Fruit fly (Drosophila melanogaster) whole organism, embryonic: ENCODE results near the gene CG8051.

Source experiments
- CG10274 ChIP-seq: fragments of 200-800 bp; sonication (Bioruptor generic); optimal IDR thresholded peaks from 3 replicates; lab custom pipeline; 2017; ENCODE audit warnings: missing biosample characterization, mild to moderate bottlenecking, missing genetic modification characterization
- CG10979 ChIP-seq: fragments of 200-800 bp; sonication (Bioruptor generic); optimal IDR thresholded peaks from 2 replicates; lab custom pipeline; 2018; ENCODE audit warnings: missing biosample characterization, mild to moderate bottlenecking, missing genetic modification characterization, moderate library complexity
- CG11093 ChIP-seq: fragments of 200-800 bp; sonication (Bioruptor generic); IDR thresholded peaks from 3 replicates; pipeline ENCODE4 v1.3.6; 2022; ENCODE audit warnings: missing biosample characterization, missing genetic modification characterization
- CG11504 ChIP-seq: fragments of 200-800 bp; sonication (Bioruptor generic); optimal IDR thresholded peaks from 3 replicates; lab custom pipeline; 2019; ENCODE audit warnings: missing biosample characterization, mild to moderate bottlenecking, missing genetic modification characterization, moderate library complexity
- CG12071 ChIP-seq: fragments of 200-800 bp; sonication (Bioruptor generic); optimal IDR thresholded peaks from 3 replicates; lab custom pipeline; 2018; ENCODE audit warnings: missing biosample characterization, mild to moderate bottlenecking, missing genetic modification characterization
- CG13296 ChIP-seq: fragments of 200-800 bp; sonication (Bioruptor generic); optimal IDR thresholded peaks from 3 replicates; lab custom pipeline; 2018; ENCODE audit warnings: missing biosample characterization, mild to moderate bottlenecking, missing genetic modification characterization
- CG13624 ChIP-seq: fragments of 200-800 bp; sonication (Bioruptor generic); optimal IDR thresholded peaks from 2 replicates; lab custom pipeline; 2016; ENCODE audit warnings: missing biosample characterization, missing genetic modification characterization
- CG14441 ChIP-seq: fragments of 200-800 bp; sonication (Bioruptor generic); IDR thresholded peaks from 2 replicates; pipeline ENCODE4 v1.3.6; 2022; ENCODE audit warnings: missing biosample characterization, missing genetic modification characterization
- CG15269 ChIP-seq: fragments of 200-800 bp; sonication (Bioruptor generic); optimal IDR thresholded peaks from 2 replicates; lab custom pipeline; 2018; ENCODE audit warnings: missing biosample characterization, mild to moderate bottlenecking, missing genetic modification characterization, moderate library complexity
- CG1603 ChIP-seq: fragments of 200-800 bp; sonication (Bioruptor generic); optimal IDR thresholded peaks from 2 replicates; lab custom pipeline; 2019; ENCODE audit warnings: missing biosample characterization, mild to moderate bottlenecking, missing genetic modification characterization, moderate library complexity
- CG17568 ChIP-seq: fragments of 200-800 bp; sonication (Bioruptor generic); optimal IDR thresholded peaks from 2 replicates; lab custom pipeline; 2018; ENCODE audit warnings: missing biosample characterization, mild to moderate bottlenecking, missing genetic modification characterization, moderate library complexity
- CG18262 ChIP-seq: fragments of 200-800 bp; optimal IDR thresholded peaks from 3 replicates; lab custom pipeline; 2019; ENCODE audit warnings: missing biosample characterization, mild to moderate bottlenecking, missing genetic modification characterization, moderate library complexity
- CG18619 ChIP-seq: fragments of 200-800 bp; sonication (Bioruptor generic); optimal IDR thresholded peaks from 3 replicates; lab custom pipeline; 2017; ENCODE audit warnings: missing biosample characterization, mild to moderate bottlenecking, missing genetic modification characterization
- CG3847 ChIP-seq: fragments of 200-800 bp; sonication (Bioruptor generic); IDR thresholded peaks from 2 replicates; pipeline ENCODE4 v1.3.6; 2022; ENCODE audit warnings: missing biosample characterization, missing genetic modification characterization
- CG4360 ChIP-seq: fragments of 200-800 bp; sonication (Bioruptor generic); IDR thresholded peaks from 2 replicates; pipeline ENCODE4 v1.3.6; 2022; ENCODE audit warnings: missing biosample characterization, missing genetic modification characterization
- CG4820 ChIP-seq: fragments of 200-800 bp; sonication (Bioruptor generic); optimal IDR thresholded peaks from 3 replicates; lab custom pipeline; 2016; ENCODE audit warnings: missing biosample characterization, missing genetic modification characterization
- CG7987 ChIP-seq: fragments of 200-800 bp; sonication (Bioruptor generic); optimal IDR thresholded peaks from 2 replicates; lab custom pipeline; 2018; ENCODE audit warnings: missing biosample characterization, mild to moderate bottlenecking, missing genetic modification characterization, moderate library complexity
- CG9215 ChIP-seq: fragments of 200-800 bp; sonication (Bioruptor generic); IDR thresholded peaks from 2 replicates; pipeline ENCODE4 v1.3.6; 2022; ENCODE audit warnings: missing biosample characterization, missing genetic modification characterization
- CG9817 ChIP-seq: fragments of 200-800 bp; sonication (Bioruptor generic); optimal IDR thresholded peaks from 2 replicates; lab custom pipeline; 2018; ENCODE audit warnings: missing biosample characterization, mild to moderate bottlenecking, missing genetic modification characterization, moderate library complexity
- D19B ChIP-seq: fragments of 200-800 bp; sonication (Bioruptor generic); optimal IDR thresholded peaks from 2 replicates; lab custom pipeline; 2017; ENCODE audit warnings: missing biosample characterization, mild to moderate bottlenecking, missing genetic modification characterization
- Dip3 ChIP-seq: fragments of 200-800 bp; sonication (Bioruptor generic); optimal IDR thresholded peaks from 3 replicates; lab custom pipeline; 2016; ENCODE audit warnings: missing biosample characterization, missing genetic modification characterization
- Doc3 ChIP-seq: fragments of 200-800 bp; sonication (Bioruptor generic); IDR thresholded peaks from 3 replicates; pipeline ENCODE4 v1.3.6; 2022; ENCODE audit warnings: missing biosample characterization, missing genetic modification characterization; ENCODE audit not compliant: partially characterized antibody
- Drgx ChIP-seq: fragments of 200-800 bp; sonication (Bioruptor generic); IDR thresholded peaks from 2 replicates; pipeline ENCODE4 v1.3.6; 2022; ENCODE audit warnings: missing biosample characterization, missing genetic modification characterization
- ERR ChIP-seq: fragments of 200-800 bp; sonication (Bioruptor generic); optimal IDR thresholded peaks from 2 replicates; lab custom pipeline; 2016; ENCODE audit warnings: missing biosample characterization, missing genetic modification characterization
- H15 ChIP-seq: fragments of 200-800 bp; sonication (Bioruptor generic); IDR thresholded peaks from 3 replicates; pipeline ENCODE4 v1.3.6; 2022; ENCODE audit warnings: missing biosample characterization, missing genetic modification characterization
- Hey ChIP-seq: fragments of 200-800 bp; sonication (Bioruptor generic); optimal IDR thresholded peaks from 3 replicates; lab custom pipeline; 2018; ENCODE audit warnings: missing biosample characterization, mild to moderate bottlenecking, missing genetic modification characterization
- Hr39 ChIP-seq: fragments of >200 bp; optimal IDR thresholded peaks from 2 replicates; lab custom pipeline; 2017
- MTF-1 ChIP-seq: fragments of 200-800 bp; sonication (Bioruptor generic); optimal IDR thresholded peaks from 2 replicates; lab custom pipeline; 2018; ENCODE audit warnings: missing biosample characterization, mild to moderate bottlenecking, missing genetic modification characterization, borderline replicate concordance
- Mad ChIP-seq: fragments of 200-800 bp; sonication (Bioruptor generic); optimal IDR thresholded peaks from 2 replicates; lab custom pipeline; 2016; ENCODE audit warnings: missing biosample characterization, missing genetic modification characterization
- Neu2 ChIP-seq: fragments of 200-800 bp; sonication (Bioruptor generic); optimal IDR thresholded peaks from 3 replicates; lab custom pipeline; 2016; ENCODE audit warnings: missing biosample characterization, missing genetic modification characterization, borderline replicate concordance
- Scr ChIP-seq: fragments of 200-800 bp; sonication (Bioruptor generic); IDR thresholded peaks from 2 replicates; pipeline ENCODE4 v1.3.6; 2022; ENCODE audit warnings: missing biosample characterization, missing genetic modification characterization; ENCODE audit not compliant: partially characterized antibody
- Sry-β ChIP-seq: fragments of 200-800 bp; sonication (Bioruptor generic); optimal IDR thresholded peaks from 2 replicates; lab custom pipeline; 2018; ENCODE audit warnings: missing biosample characterization, mild to moderate bottlenecking, missing genetic modification characterization, moderate library complexity
- abd-A ChIP-seq: fragments of 200-800 bp; sonication (Bioruptor generic); optimal IDR thresholded peaks from 3 replicates; lab custom pipeline; 2019; ENCODE audit warnings: missing biosample characterization, mild to moderate bottlenecking, missing genetic modification characterization, moderate library complexity
- bab2 ChIP-seq: fragments of 200-800 bp; sonication (Bioruptor generic); optimal IDR thresholded peaks from 2 replicates; lab custom pipeline; 2016; ENCODE audit warnings: missing biosample characterization, missing genetic modification characterization
- dan ChIP-seq: fragments of 200-800 bp; sonication (Bioruptor generic); IDR thresholded peaks from 2 replicates; pipeline ENCODE4 v1.3.6; 2022; ENCODE audit warnings: missing biosample characterization, missing genetic modification characterization
- emc ChIP-seq: fragments of 200-800 bp; sonication (Bioruptor generic); optimal IDR thresholded peaks from 2 replicates; lab custom pipeline; 2016; ENCODE audit warnings: missing biosample characterization, missing genetic modification characterization
- gem ChIP-seq: fragments of 200-800 bp; sonication (Bioruptor generic); optimal IDR thresholded peaks from 2 replicates; lab custom pipeline; 2019; ENCODE audit warnings: missing biosample characterization, mild to moderate bottlenecking, missing genetic modification characterization, moderate library complexity
- gfzf ChIP-seq: fragments of 200-800 bp; sonication (Bioruptor generic); optimal IDR thresholded peaks from 2 replicates; lab custom pipeline; 2016; ENCODE audit warnings: missing biosample characterization, mild to moderate bottlenecking, missing genetic modification characterization, moderate library complexity
- her ChIP-seq: fragments of 200-800 bp; sonication (Bioruptor generic); optimal IDR thresholded peaks from 2 replicates; lab custom pipeline; 2016; ENCODE audit warnings: missing biosample characterization, missing genetic modification characterization
- kay ChIP-seq: fragments of 200-800 bp; sonication (Bioruptor generic); optimal IDR thresholded peaks from 2 replicates; lab custom pipeline; 2016; ENCODE audit warnings: missing biosample characterization, missing genetic modification characterization
- kni ChIP-seq: fragments of 200-800 bp; sonication (Bioruptor generic); optimal IDR thresholded peaks from 3 replicates; lab custom pipeline; 2017; ENCODE audit warnings: mild to moderate bottlenecking, missing biosample characterization, missing genetic modification reagents, missing genetic modification characterization
- lbe ChIP-seq: fragments of 200-800 bp; sonication (Bioruptor generic); optimal IDR thresholded peaks from 2 replicates; lab custom pipeline; 2016; ENCODE audit warnings: missing biosample characterization, mild to moderate bottlenecking, missing genetic modification characterization
- lilli ChIP-seq: fragments of 200-800 bp; sonication (Bioruptor generic); optimal IDR thresholded peaks from 3 replicates; lab custom pipeline; 2016; ENCODE audit warnings: missing biosample characterization, missing genetic modification characterization
- nerfin-2 ChIP-seq: fragments of 200-800 bp; sonication (Bioruptor generic); IDR thresholded peaks from 2 replicates; pipeline ENCODE4 v1.3.6; 2022; ENCODE audit warnings: missing biosample characterization, missing genetic modification characterization; ENCODE audit not compliant: partially characterized antibody
- nom ChIP-seq: fragments of 200-800 bp; sonication (Bioruptor generic); optimal IDR thresholded peaks from 2 replicates; lab custom pipeline; 2017; ENCODE audit warnings: missing biosample characterization, missing genetic modification characterization, mild to moderate bottlenecking, moderate library complexity, missing genetic modification reagents
- pan ChIP-seq, 4 experiments: fragments of >200 bp in 3 of 4; fragments of 200-800 bp in 1 of 4; sonication (Bioruptor generic) in 1 of 4; optimal IDR thresholded peaks in 3 of 4; IDR thresholded peaks in 1 of 4; 2 replicates each; pipeline versions ENCODE4 v1.3.6 to Lab custom; 2017 to 2022; ENCODE audit warnings: missing biosample characterization in 2 of 4, missing genetic modification characterization in 2 of 4, mixed read lengths in 1 of 4
- phol ChIP-seq: fragments of 200-800 bp; sonication (Bioruptor generic); optimal IDR thresholded peaks from 3 replicates; lab custom pipeline; 2018; ENCODE audit warnings: missing biosample characterization, mild to moderate bottlenecking, missing genetic modification characterization, moderate library complexity
- salm ChIP-seq: fragments of 200-800 bp; sonication (Bioruptor generic); optimal IDR thresholded peaks from 2 replicates; lab custom pipeline; 2018; ENCODE audit warnings: missing biosample characterization, mild to moderate bottlenecking, missing genetic modification characterization
- ssp ChIP-seq: fragments of 200-800 bp; sonication (Bioruptor generic); IDR thresholded peaks from 2 replicates; pipeline ENCODE4 v1.3.6; 2022; ENCODE audit warnings: missing biosample characterization, missing genetic modification characterization
- twi ChIP-seq: fragments of 200-800 bp; optimal IDR thresholded peaks from 2 replicates; lab custom pipeline; 2019; ENCODE audit warnings: missing biosample characterization, mild to moderate bottlenecking, missing genetic modification characterization, moderate library complexity

Gene CG8051

dm6 chrX:19348835-19349466 is 41.2 kb upstream of the CG8051 start (continued):
- TF ChIP-seq CG14441 (GFP tag; lab: Robert Waterston, UW) (no peak; the same call in 1 of the 2 replicates), D19B (no peak), CG9817 (tag; lab: Kevin White, UChicago) (no peak), nom (GFP tag; lab: Kevin White, UChicago) (no peak), CG17568 (GFP tag; lab: Kevin White, UChicago) (no peak), bab2 (GFP tag; lab: Kevin White, UChicago) (no peak), dan (GFP tag; lab: Robert Waterston, UW) (no peak), CG7987 (no peak), CG12071 (GFP tag; lab: Kevin White, UChicago) (no peak), CG13624 (no peak), Dip3 (GFP tag; lab: Kevin White, UChicago) (no peak), ssp (GFP tag; lab: Robert Waterston, UW) (no peak), pan (optimal IDR thresholded peaks at IDR 0.05; lab: Kevin White, UChicago) (no peak), pan (GFP tag; optimal IDR thresholded peaks at IDR 0.05 in 1 of 2, IDR thresholded peaks at IDR 0.05 in 1 of 2) (no peak), CG10274 (GFP tag; lab: Kevin White, UChicago) (no peak), CG3847 (GFP tag; lab: Robert Waterston, UW) (no peak), Hey (tag; lab: Kevin White, UChicago) (no peak), Hr39 (lab: Kevin White, UChicago) (no peak), lilli (no peak), abd-A (tag; lab: Kevin White, UChicago) (no peak), kni (GFP tag; lab: Kevin White, UChicago) (no peak), CG11504 (no peak), lbe (peak; percentile 31), salm (tag; lab: Kevin White, UChicago) (no peak), CG9215 (GFP tag; lab: Robert Waterston, UW) (no peak), phol (no peak), gfzf (no peak), Neu2 (GFP tag; lab: Kevin White, UChicago) (no peak), CG18262 (tag; lab: Kevin White, UChicago) (peak; percentile 1), kay (GFP tag; lab: Kevin White, UChicago) (no peak), Doc3 (no peak), Drgx (GFP tag; lab: Robert Waterston, UW) (no peak), Scr (GFP tag; lab: Robert Waterston, UW) (no peak), Mad (GFP tag; lab: Kevin White, UChicago) (no peak), nerfin-2 (GFP tag; lab: Robert Waterston, UW) (no peak), CG1603 (tag; lab: Kevin White, UChicago) (peak; percentile 27), ERR (GFP tag; lab: Kevin White, UChicago) (no peak), CG15269 (peak; percentile 52), twi (tag; lab: Kevin White, UChicago) (no peak), CG4820 (GFP tag; lab: Kevin White, UChicago) (no peak), emc (GFP tag; lab: Kevin White, UChicago) (no peak), Sry-β (no peak), H15 (GFP tag; lab: Robert Waterston, UW) (no peak), CG13296 (GFP tag; lab: Kevin White, UChicago) (no peak), CG4360 (GFP tag; lab: Robert Waterston, UW) (no peak), CG11093 (GFP tag; lab: Robert Waterston, UW) (no peak), CG10979 (tag; lab: Kevin White, UChicago) (no peak), MTF-1 (no peak), gem (tag; lab: Kevin White, UChicago) (peak; percentile 74), her (GFP tag; lab: Kevin White, UChicago) (peak; percentile 8), CG18619 (GFP tag; lab: Kevin White, UChicago) (peak; percentile 27)
